Fruit fly (Drosophila melanogaster): ENCODE measurements around the gene mdy.

mdy gene

dm6 chr2L:16852318-16852932, 36.0 kb downstream of the mdy start, which contains the start of gene CG31810:
CG31810 (minus strand) TSS chr2L:16852368.
- TF ChIP-seq CG15336 (GFP tag; IDR thresholded peaks at IDR 0.05) (0 out of 2 replicates have a peak, but pooled peaks have one; percentile 20), Eip78C (GFP tag) (peak; percentile 36), Smox (GFP tag; optimal IDR thresholded peaks at IDR 0.05) (no peak)

dm6 chr2L:16857131-16857530, 40.7 kb downstream of the mdy start:
- TF ChIP-seq CG3919 (GFP tag; optimal IDR thresholded peaks at IDR 0.05): no peak
- no peak for TF ChIP-seq achi (GFP tag; optimal IDR thresholded peaks at IDR 0.05)
- TF ChIP-seq CG31627 (GFP tag; optimal IDR thresholded peaks at IDR 0.05): no peak
- TF ChIP-seq Sox102F (GFP tag; optimal IDR thresholded peaks at IDR 0.05): no peak

dm6 chr2L:16857665-16858064, 41.2 kb downstream of the mdy start:
- TF ChIP-seq CG16779 (tag; optimal IDR thresholded peaks at IDR 0.05) (no peak), spab (GFP tag; optimal IDR thresholded peaks at IDR 0.05) (no peak), Lpt (GFP tag; optimal IDR thresholded peaks at IDR 0.05) (no peak), Sox102F (GFP tag; optimal IDR thresholded peaks at IDR 0.05) (no peak), vri (GFP tag; optimal IDR thresholded peaks at IDR 0.05) (no peak), dsx (GFP tag; optimal IDR thresholded peaks at IDR 0.05; ENCODE audit: poor library complexity, severe bottlenecking) (no peak), Eip78C (GFP tag) (peak; percentile 22), fkh (GFP tag; optimal IDR thresholded peaks at IDR 0.05) (peak; percentile 40), CG10631 (GFP tag; optimal IDR thresholded peaks at IDR 0.05) (no peak), Gug (GFP tag; IDR thresholded peaks at IDR 0.05) (no peak), CG6854 (GFP tag; optimal IDR thresholded peaks at IDR 0.05) (no peak), CG11294 (GFP tag; IDR thresholded peaks at IDR 0.05) (no peak)

DNA sequence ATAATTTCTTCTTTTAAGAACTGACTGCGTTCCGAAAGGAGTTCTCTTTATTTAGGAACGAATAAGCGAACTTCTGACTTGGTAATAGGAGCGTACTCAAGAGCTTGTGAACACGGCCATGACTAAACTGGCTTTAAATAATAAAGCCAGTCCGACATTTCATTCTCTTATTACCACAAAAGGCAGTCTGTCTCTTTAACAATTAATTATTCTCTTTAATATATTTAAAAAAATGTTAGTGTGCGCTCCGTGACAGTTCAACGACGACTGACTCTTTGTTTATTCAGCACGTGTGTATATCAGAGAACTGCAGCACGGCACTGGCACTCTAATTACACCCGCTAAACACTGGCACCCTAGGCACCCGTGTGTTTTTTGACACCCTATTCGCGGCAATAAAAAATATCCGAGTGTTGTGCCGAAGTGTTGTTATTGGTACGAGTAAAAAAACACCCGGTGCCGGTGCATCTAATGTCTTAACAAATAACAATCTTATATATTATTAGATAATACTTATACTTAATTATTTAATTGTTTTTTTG, 42.1 kb downstream of the mdy start, which contains the start of gene CG31809:
Gene CG31809 (minus strand): TSS at position 249 of the 542 bp plus-strand sequence.
- TF ChIP-seq dsx (GFP tag; optimal IDR thresholded peaks at IDR 0.05; ENCODE audit: poor library complexity, severe bottlenecking) (no peak), Eip78C (GFP tag) (peak; percentile 30), dac (GFP tag; optimal IDR thresholded peaks at IDR 0.05) (no peak), CG15336 (GFP tag; IDR thresholded peaks at IDR 0.05) (peak; percentile 38; the same call in 1 of the 2 replicates), CG34406 (GFP tag; optimal IDR thresholded peaks at IDR 0.05) (no peak), CG32006 (GFP tag; optimal IDR thresholded peaks at IDR 0.05) (no peak), svp (GFP tag) (no peak), spab (GFP tag; optimal IDR thresholded peaks at IDR 0.05) (no peak), fkh (GFP tag; optimal IDR thresholded peaks at IDR 0.05) (peak; percentile 63), salr (GFP tag; optimal IDR thresholded peaks at IDR 0.05) (no peak)

dm6 chr2L:16859103-16859502, 42.6 kb downstream of the mdy start:
- TF ChIP-seq topi (GFP tag; optimal IDR thresholded peaks at IDR 0.05): no peak
- no peak for TF ChIP-seq CG7368 (GFP tag; optimal IDR thresholded peaks at IDR 0.05)
- TF ChIP-seq CG4318 (GFP tag; optimal IDR thresholded peaks at IDR 0.05): no peak
- no peak for TF ChIP-seq Lpt (GFP tag; optimal IDR thresholded peaks at IDR 0.05)
- TF ChIP-seq Smox (GFP tag; optimal IDR thresholded peaks at IDR 0.05): no peak
- no peak for TF ChIP-seq salr (GFP tag; optimal IDR thresholded peaks at IDR 0.05)
- no peak for TF ChIP-seq pdm3 (GFP tag; optimal IDR thresholded peaks at IDR 0.05)

DNA sequence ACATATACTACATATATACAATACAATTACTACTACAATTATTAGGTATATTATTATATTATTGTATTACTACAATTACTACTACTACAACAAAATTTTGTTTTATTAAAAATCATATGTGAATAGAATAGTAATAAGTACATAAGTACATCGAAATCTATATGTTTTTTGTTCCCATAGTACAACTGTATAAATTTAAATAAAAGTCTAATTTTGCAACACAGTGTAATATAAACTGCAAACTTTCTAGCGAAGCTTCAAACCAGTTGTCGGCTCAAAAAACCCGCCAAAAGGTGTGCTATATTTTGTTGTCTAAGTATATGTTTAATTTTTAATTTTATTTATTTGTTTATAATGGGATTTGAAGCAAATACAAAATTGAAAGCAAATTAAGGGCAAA, 43.1 kb downstream of the mdy start:
- TF ChIP-seq Eip78C (GFP tag): peak; percentile 9
- TF ChIP-seq CG8319 (GFP tag; optimal IDR thresholded peaks at IDR 0.05): no peak
- TF ChIP-seq Ets21C (GFP tag; optimal IDR thresholded peaks at IDR 0.05): no peak
- TF ChIP-seq CG32006 (GFP tag; optimal IDR thresholded peaks at IDR 0.05): no peak
- TF ChIP-seq CG10669 (GFP tag; optimal IDR thresholded peaks at IDR 0.05): no peak
- no peak for TF ChIP-seq net (GFP tag; optimal IDR thresholded peaks at IDR 0.05)

Measured in whole organism, prepupa.